Worm (Caenorhabditis elegans): ENCODE results near the gene R04B5.7.

Gene R04B5.7

DNA sequence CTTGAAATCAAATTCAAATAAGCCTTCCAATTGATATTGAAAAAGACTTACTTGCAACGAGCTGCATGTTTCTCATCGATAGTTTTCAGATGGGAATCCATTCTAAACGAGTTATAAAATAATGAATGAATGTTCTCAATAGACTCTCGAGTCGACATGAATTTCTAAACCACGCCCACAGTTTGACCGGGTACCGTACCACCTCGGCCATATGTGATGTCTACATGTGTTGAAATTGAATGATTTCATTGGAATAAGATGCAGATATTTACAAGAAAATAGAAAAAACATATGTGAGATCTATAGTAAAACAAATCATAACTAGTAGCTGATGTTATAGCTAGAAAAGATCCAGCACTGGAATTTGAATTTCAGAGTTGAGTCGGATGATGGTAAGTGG lies at the start of gene R04B5.7:
R04B5.7 (minus strand) TSS at position 101 of the 400 bp plus-strand sequence.
- TF ChIP-seq cog-1 (tag; optimal IDR thresholded peaks at IDR 0.05) (no peak), ztf-23 (GFP tag; IDR thresholded peaks at IDR 0.05) (no peak), T22C8.4 (GFP tag; IDR thresholded peaks at IDR 0.05) (no peak), ref-1 (GFP tag; conservative IDR thresholded peaks at IDR 0.05) (no peak), klf-2 (GFP tag; conservative IDR thresholded peaks at IDR 0.05) (no peak), tab-1 (GFP tag; IDR thresholded peaks at IDR 0.05) (no peak), flt-1 (GFP tag; IDR thresholded peaks at IDR 0.05) (no peak), med-1 (GFP tag; optimal IDR thresholded peaks at IDR 0.05; ENCODE audit: insufficient read depth) (no peak), ztf-29 (GFP tag; IDR thresholded peaks at IDR 0.05) (no peak)

DNA sequence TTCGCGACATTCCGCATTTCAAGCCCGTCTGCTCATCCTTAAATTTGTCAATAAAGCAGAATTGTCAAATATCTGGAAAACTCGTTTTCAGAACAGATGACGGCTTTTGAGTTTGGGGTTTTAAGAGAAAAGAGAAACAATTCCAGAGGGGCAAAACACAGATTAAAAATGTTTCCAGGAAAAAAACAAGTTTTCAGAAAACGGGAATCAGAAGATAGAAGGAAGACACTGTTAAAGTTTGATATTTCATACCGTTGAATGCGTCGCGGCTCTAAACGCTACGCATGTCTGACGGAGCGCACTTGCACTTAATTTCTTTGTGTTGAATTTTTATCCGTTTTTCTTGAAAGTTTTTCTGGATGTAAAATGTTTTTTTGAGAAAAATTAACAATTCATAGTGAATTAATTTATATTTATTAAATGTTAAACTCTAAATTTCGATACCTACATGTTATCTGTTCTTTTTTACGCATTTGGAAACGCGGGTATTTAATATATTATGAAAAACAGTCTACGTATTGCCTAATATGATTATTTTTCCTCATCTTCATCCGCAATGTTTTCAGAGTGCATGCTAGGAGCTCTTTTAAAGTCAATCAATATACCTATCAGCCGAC lies 43.8 kb upstream of the R04B5.7 start, which contains the start of the genes C08B6.18, wdr-20 and C08B6.8:
C08B6.18 (minus strand) TSS at position 51 of the 617 bp plus-strand sequence.
wdr-20 (minus strand) TSS at position 82 of the 617 bp plus-strand sequence.
C08B6.8 (plus strand) TSS at position 567 of the 617 bp plus-strand sequence.
- TF ChIP-seq flt-1 (GFP tag; IDR thresholded peaks at IDR 0.05) (no peak), ref-1 (GFP tag; conservative IDR thresholded peaks at IDR 0.05) (no peak), ztf-29 (GFP tag; IDR thresholded peaks at IDR 0.05) (no peak), tab-1 (GFP tag; IDR thresholded peaks at IDR 0.05) (no peak), med-1 (GFP tag; optimal IDR thresholded peaks at IDR 0.05; ENCODE audit: insufficient read depth) (no peak), cog-1 (tag; optimal IDR thresholded peaks at IDR 0.05) (no peak), T22C8.4 (GFP tag; IDR thresholded peaks at IDR 0.05) (no peak), klf-2 (GFP tag; conservative IDR thresholded peaks at IDR 0.05) (no peak), ztf-23 (GFP tag; IDR thresholded peaks at IDR 0.05) (no peak)

DNA sequence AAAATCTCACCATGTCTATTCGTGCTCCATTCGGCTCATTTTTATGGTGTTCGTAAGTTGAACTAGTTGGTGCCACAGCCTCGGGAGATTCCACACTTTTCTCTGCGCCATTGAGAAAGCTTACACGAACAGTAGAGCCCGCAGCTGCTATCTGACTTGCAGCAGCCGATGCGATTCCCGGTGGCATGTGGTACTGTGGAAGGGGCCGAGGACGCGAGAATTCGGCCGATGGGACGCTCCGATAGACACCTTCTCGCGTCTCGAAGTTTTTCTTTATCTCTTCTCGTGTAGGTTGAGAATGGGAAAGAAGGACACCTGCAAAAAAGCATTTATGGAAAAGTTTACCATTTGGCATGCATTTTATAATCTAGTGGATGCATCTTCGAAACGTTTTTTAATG lies 42.9 kb upstream of the R04B5.7 start:
- no peak for TF ChIP-seq ztf-23 (GFP tag; IDR thresholded peaks at IDR 0.05)
- TF ChIP-seq klf-2 (GFP tag; conservative IDR thresholded peaks at IDR 0.05), result no peak
- no peak for TF ChIP-seq ref-1 (GFP tag; conservative IDR thresholded peaks at IDR 0.05)
- TF ChIP-seq flt-1 (GFP tag; IDR thresholded peaks at IDR 0.05), result no peak
- TF ChIP-seq ztf-29 (GFP tag; IDR thresholded peaks at IDR 0.05), result no peak
- no peak for TF ChIP-seq T22C8.4 (GFP tag; IDR thresholded peaks at IDR 0.05)
- TF ChIP-seq tab-1 (GFP tag; IDR thresholded peaks at IDR 0.05), result no peak
- TF ChIP-seq med-1 (GFP tag; optimal IDR thresholded peaks at IDR 0.05; ENCODE audit: insufficient read depth), result no peak
- TF ChIP-seq cog-1 (tag; optimal IDR thresholded peaks at IDR 0.05), result no peak

DNA sequence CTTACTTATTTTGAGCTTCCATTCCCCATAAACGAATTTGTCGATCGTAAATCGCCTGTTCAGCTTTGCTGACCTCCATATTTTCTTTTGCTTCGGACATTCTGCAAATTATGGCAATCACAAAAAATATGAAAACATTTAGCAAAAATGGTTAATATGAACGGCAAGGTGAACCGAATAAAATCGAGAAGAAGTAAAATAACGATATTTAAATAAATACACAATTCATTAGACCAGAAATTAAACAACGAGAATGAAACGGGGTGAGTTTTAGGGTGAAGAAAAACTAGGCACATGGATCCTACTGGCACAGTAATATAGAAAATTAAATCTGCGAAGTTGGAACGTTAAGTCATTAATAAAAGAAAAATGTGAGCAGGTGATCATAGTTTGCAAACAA lies 39.8 kb upstream of the R04B5.7 start, which contains the start of gene aos-1:
aos-1 (minus strand) TSS at position 101 of the 400 bp plus-strand sequence.
- no peak for TF ChIP-seq ztf-29 (GFP tag; IDR thresholded peaks at IDR 0.05)
- no peak for TF ChIP-seq med-1 (GFP tag; optimal IDR thresholded peaks at IDR 0.05; ENCODE audit: insufficient read depth)
- TF ChIP-seq tab-1 (GFP tag; IDR thresholded peaks at IDR 0.05), result no peak
- TF ChIP-seq ref-1 (GFP tag; conservative IDR thresholded peaks at IDR 0.05), result no peak
- no peak for TF ChIP-seq flt-1 (GFP tag; IDR thresholded peaks at IDR 0.05)
- TF ChIP-seq T22C8.4 (GFP tag; IDR thresholded peaks at IDR 0.05), result no peak
- TF ChIP-seq klf-2 (GFP tag; conservative IDR thresholded peaks at IDR 0.05), result no peak
- TF ChIP-seq ztf-23 (GFP tag; IDR thresholded peaks at IDR 0.05), result no peak
- no peak for TF ChIP-seq cog-1 (tag; optimal IDR thresholded peaks at IDR 0.05)

DNA sequence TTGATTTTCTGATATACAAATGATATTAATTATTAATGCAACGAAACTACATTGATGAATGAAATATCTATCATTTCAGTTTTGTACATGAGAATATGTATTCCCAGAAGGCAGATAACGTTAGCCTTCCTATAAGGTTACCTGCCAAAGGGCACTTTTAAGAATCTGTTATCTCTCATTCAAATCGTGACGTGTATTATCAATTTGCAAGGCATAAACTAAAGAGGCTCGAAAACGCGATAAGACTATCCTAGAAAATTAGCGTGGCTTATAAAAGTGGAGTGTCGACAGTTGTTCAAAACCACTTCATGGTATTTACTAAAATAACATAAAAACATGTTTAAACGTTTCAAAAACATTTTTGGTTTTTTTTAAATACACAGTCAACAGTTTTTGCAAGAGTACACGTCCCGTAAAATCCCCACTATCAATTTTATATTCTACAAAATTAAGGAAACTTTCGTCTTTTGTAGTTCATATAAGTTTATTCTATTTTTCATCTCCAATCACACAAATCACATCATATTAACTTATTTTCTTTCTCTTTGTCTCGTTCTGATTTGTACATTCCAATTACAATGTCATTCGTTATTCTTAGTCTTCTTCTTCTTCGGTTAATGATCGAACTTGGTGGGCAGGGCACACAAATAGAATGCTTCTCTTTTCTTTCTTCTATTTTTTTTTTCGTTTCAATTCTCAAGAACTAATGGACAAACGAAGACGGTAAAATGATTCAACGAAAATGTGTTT lies 34.6 kb upstream of the R04B5.7 start, which contains the start of gene C08B6.10:
C08B6.10 (plus strand) TSS at position 700 of the 750 bp plus-strand sequence.
- no peak for TF ChIP-seq flt-1 (GFP tag; IDR thresholded peaks at IDR 0.05)
- TF ChIP-seq T22C8.4 (GFP tag; IDR thresholded peaks at IDR 0.05), result no peak
- no peak for TF ChIP-seq ztf-29 (GFP tag; IDR thresholded peaks at IDR 0.05)
- TF ChIP-seq cog-1 (tag; optimal IDR thresholded peaks at IDR 0.05), result no peak
- no peak for TF ChIP-seq ref-1 (GFP tag; conservative IDR thresholded peaks at IDR 0.05)
- TF ChIP-seq ztf-23 (GFP tag; IDR thresholded peaks at IDR 0.05), result no peak

DNA sequence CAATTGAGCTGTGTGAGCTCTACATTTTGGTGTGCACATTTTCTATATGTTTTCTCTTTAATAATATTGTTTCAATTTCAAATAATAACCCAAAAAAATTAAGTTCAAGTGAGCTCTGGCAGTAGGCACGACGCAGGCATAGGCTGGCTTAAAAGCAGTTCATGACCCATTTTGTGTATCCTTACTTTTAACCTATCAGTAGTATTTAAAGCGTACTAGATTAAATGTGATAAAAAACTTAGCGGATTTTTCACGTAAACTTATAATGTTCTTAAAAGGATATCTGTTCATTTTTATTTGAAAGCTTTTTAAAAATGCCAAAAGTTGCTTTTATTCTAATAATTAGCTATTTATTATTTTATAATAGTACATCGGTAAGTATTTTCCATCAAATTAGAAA lies 33.0 kb upstream of the R04B5.7 start, which contains the start of gene C08B6.6:
C08B6.6 (plus strand) TSS at position 301 of the 400 bp plus-strand sequence.
- no peak for TF ChIP-seq ztf-23 (GFP tag; IDR thresholded peaks at IDR 0.05)
- TF ChIP-seq tab-1 (GFP tag; IDR thresholded peaks at IDR 0.05), result no peak
- TF ChIP-seq cog-1 (tag; optimal IDR thresholded peaks at IDR 0.05), result no peak
- TF ChIP-seq T22C8.4 (GFP tag; IDR thresholded peaks at IDR 0.05), result no peak
- no peak for TF ChIP-seq ref-1 (GFP tag; conservative IDR thresholded peaks at IDR 0.05)
- TF ChIP-seq med-1 (GFP tag; optimal IDR thresholded peaks at IDR 0.05; ENCODE audit: insufficient read depth), result no peak
- no peak for TF ChIP-seq flt-1 (GFP tag; IDR thresholded peaks at IDR 0.05)
- no peak for TF ChIP-seq ztf-29 (GFP tag; IDR thresholded peaks at IDR 0.05)
- no peak for TF ChIP-seq klf-2 (GFP tag; conservative IDR thresholded peaks at IDR 0.05)

DNA sequence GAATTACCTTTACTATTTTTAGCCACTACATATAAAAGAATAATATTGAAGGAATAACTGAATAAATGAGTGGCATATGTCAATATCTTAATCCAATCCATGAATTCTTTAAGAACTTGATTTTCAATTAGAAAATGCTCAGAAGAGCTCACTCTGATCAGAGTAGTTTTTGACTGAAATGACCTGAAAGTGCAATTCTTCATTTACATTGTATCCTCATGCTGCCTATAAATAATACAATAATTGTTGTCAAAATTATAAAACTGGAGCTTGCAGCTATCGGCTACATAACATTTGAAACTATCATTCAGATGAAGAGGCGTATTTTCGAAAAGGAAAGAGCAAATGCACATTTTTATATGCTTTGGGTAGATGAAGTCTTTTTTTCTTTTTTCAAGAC lies 32.3 kb upstream of the R04B5.7 start, which contains the start of gene srxa-19:
srxa-19 (minus strand) TSS at position 101 of the 400 bp plus-strand sequence.
- TF ChIP-seq T22C8.4 (GFP tag; IDR thresholded peaks at IDR 0.05) (no peak), cog-1 (tag; optimal IDR thresholded peaks at IDR 0.05) (no peak), ztf-29 (GFP tag; IDR thresholded peaks at IDR 0.05) (no peak), med-1 (GFP tag; optimal IDR thresholded peaks at IDR 0.05; ENCODE audit: insufficient read depth) (no peak), tab-1 (GFP tag; IDR thresholded peaks at IDR 0.05) (no peak), flt-1 (GFP tag; IDR thresholded peaks at IDR 0.05) (no peak), ztf-23 (GFP tag; IDR thresholded peaks at IDR 0.05) (no peak), ref-1 (GFP tag; conservative IDR thresholded peaks at IDR 0.05) (no peak), klf-2 (GFP tag; conservative IDR thresholded peaks at IDR 0.05) (no peak)

DNA sequence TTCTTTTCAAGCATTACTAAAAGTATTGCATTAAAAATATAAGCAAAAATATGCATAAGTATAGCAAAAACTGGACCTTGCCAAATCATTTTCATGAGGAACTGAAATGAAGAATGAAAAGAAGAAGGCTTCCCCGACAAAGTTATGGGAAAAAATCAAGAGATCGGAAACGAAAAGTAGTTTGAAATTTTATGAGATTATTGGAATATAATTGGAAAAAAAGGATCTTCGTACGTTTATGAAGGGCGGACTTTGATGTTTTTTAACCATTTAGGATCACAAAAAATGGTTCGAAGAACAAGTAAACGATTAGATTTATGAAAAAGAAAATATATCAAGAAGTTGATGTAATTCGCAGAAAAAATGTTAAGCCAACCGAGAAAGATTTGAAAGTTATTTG lies 30.5 kb upstream of the R04B5.7 start, which contains the start of gene srxa-18:
srxa-18 (minus strand) TSS at position 100 of the 400 bp plus-strand sequence.
- TF ChIP-seq ztf-23 (GFP tag; IDR thresholded peaks at IDR 0.05) (no peak), ref-1 (GFP tag; conservative IDR thresholded peaks at IDR 0.05) (no peak), flt-1 (GFP tag; IDR thresholded peaks at IDR 0.05) (no peak), klf-2 (GFP tag; conservative IDR thresholded peaks at IDR 0.05) (no peak), med-1 (GFP tag; optimal IDR thresholded peaks at IDR 0.05; ENCODE audit: insufficient read depth) (no peak), tab-1 (GFP tag; IDR thresholded peaks at IDR 0.05) (no peak), T22C8.4 (GFP tag; IDR thresholded peaks at IDR 0.05) (no peak), cog-1 (tag; optimal IDR thresholded peaks at IDR 0.05) (no peak)

DNA sequence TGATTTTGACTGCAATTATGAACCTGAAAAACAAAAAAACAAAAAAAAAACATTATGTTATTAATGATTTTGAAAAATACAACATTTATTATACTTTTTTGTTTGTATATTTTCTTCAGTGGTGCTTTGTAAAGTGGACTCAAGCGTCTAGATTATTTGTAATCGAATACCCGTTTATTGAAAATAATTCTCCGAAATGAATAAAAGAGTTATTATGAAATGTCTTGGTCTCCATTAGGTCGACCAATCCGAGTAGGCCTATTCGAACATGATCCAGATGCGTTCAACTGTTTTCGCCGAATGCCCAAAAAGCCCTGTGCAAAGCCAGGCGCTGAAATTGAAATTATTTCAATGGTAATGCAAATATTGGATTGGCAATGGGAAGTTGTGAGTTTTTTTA lies 27.1 kb upstream of the R04B5.7 start, which contains the start of gene C08B6.5:
C08B6.5 (plus strand) TSS at position 301 of the 400 bp plus-strand sequence.
- no peak for TF ChIP-seq tab-1 (GFP tag; IDR thresholded peaks at IDR 0.05)
- TF ChIP-seq med-1 (GFP tag; optimal IDR thresholded peaks at IDR 0.05; ENCODE audit: insufficient read depth), result no peak
- TF ChIP-seq ztf-29 (GFP tag; IDR thresholded peaks at IDR 0.05), result no peak
- no peak for TF ChIP-seq cog-1 (tag; optimal IDR thresholded peaks at IDR 0.05)
- TF ChIP-seq klf-2 (GFP tag; conservative IDR thresholded peaks at IDR 0.05), result no peak
- no peak for TF ChIP-seq ref-1 (GFP tag; conservative IDR thresholded peaks at IDR 0.05)
- no peak for TF ChIP-seq ztf-23 (GFP tag; IDR thresholded peaks at IDR 0.05)
- no peak for TF ChIP-seq T22C8.4 (GFP tag; IDR thresholded peaks at IDR 0.05)
- TF ChIP-seq flt-1 (GFP tag; IDR thresholded peaks at IDR 0.05), result no peak
